Fruit fly (Drosophila melanogaster) whole organism: ENCODE results near the gene Acp32CD.

Experiments used
- CG8478 ChIP-seq: fragments of >200 bp; optimal IDR thresholded peaks from 2 replicates; lab custom pipeline; 2018; ENCODE audit warnings: inconsistent platforms
- Dll ChIP-seq: fragments of >200 bp; optimal IDR thresholded peaks from 2 replicates; lab custom pipeline; 2017
- EcR ChIP-seq, 2 experiments: fragments of >200 bp; optimal IDR thresholded peaks; 2 replicates each; lab custom pipeline; 2017; ENCODE audit warnings: missing biosample characterization in 2 of 2, missing genetic modification characterization in 2 of 2, missing genetic modification reagents in 2 of 2
- pan ChIP-seq: fragments of >200 bp; optimal IDR thresholded peaks from 2 replicates; lab custom pipeline; 2017
- psq ChIP-seq: fragments of >200 bp; optimal IDR thresholded peaks from 2 replicates; lab custom pipeline; 2017
- usp ChIP-seq: fragments of >200 bp; optimal IDR thresholded peaks from 2 replicates; lab custom pipeline; 2017; ENCODE audit warnings: missing biosample characterization, missing genetic modification characterization, mixed read lengths

Acp32CD gene

DNA sequence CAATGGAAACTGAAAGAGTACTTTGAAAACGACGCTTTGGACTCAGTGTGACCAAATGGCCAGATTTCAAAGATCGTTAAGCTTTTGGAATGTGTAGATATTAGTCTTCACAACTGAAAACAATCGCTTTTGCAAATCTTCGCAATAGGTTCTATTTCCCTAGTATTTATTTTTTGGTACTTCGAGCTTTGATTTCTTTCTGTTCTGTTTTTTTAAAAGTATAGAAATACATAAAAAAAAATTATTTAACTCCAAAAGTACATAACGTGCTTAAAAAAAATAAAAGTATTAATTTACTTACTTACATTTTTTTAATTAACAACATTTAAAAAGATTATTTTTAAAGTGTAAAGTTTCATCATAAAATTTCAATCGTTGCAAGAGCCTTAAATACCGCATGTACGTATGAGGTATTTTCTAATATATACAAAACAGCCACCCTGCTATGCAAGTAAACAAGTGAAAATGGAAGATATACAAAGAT is 28.0 kb upstream of the Acp32CD start, which contains the start of the genes piwi and CG12253:
TSS of gene piwi (minus strand) at position 51 of the 484 bp plus-strand sequence.
TSS of gene CG12253 (plus strand) at position 437 of the 484 bp plus-strand sequence.
- no peak for TF ChIP-seq pan (lab: Kevin White, UChicago)
- no peak for TF ChIP-seq CG8478 (lab: Kevin White, UChicago)
- no peak for TF ChIP-seq Dll
- no peak for TF ChIP-seq usp
- TF ChIP-seq psq (lab: Kevin White, UChicago): no peak
- no peak for TF ChIP-seq EcR (GFP tag; optimal IDR thresholded peaks at IDR 0.05; lab: Kevin White, UChicago)

DNA sequence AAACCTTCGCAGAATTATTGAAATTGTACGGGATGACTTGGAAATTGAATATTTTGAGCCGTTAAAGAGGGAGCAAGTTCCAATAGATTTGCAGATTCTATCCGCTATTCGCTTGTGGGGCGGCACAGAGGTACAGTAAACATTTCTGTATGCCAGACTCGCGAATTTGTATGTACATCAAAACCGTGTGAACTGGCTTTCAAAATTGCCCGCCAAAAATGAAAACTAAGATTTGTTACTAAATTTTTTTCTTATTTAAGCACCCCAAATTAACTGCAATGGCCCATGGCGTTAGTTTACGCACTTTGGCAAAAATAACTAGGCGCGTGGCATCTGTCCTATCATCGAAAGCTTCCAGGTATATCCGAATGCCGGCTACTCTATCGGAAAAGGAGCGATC is 27.4 kb upstream of the Acp32CD start:
- TF ChIP-seq psq (lab: Kevin White, UChicago) (no peak), CG8478 (lab: Kevin White, UChicago) (no peak), EcR (GFP tag; optimal IDR thresholded peaks at IDR 0.05; lab: Kevin White, UChicago) (no peak), Dll (no peak)

DNA sequence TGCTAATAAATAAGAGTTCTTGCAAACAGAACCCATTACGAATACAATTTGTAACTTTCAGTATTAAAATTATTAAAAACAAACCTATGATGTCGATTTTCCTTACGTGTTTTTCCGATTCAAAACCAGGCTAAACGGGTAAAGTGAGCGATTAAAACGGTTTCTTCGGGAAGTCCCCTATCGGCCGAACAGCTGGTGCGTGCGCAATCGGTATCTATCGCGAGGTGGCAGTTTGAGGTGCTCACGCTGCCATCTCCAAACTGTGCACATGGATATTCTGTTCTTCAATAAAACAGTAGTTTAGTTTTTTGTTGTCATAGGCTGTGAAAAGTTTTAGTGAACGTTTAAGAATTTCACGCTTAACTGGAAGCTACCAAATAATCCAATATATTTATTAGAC is 26.3 kb upstream of the Acp32CD start, which contains the start of gene TTLL4A:
TSS of gene TTLL4A (plus strand) at position 240 of the 400 bp plus-strand sequence.
- TF ChIP-seq Dll: no peak
- TF ChIP-seq EcR (GFP tag; optimal IDR thresholded peaks at IDR 0.05; lab: Kevin White, UChicago): no peak
- no peak for TF ChIP-seq psq (lab: Kevin White, UChicago)
- TF ChIP-seq pan (lab: Kevin White, UChicago): no peak
- no peak for TF ChIP-seq usp
- no peak for TF ChIP-seq CG8478 (lab: Kevin White, UChicago)

DNA sequence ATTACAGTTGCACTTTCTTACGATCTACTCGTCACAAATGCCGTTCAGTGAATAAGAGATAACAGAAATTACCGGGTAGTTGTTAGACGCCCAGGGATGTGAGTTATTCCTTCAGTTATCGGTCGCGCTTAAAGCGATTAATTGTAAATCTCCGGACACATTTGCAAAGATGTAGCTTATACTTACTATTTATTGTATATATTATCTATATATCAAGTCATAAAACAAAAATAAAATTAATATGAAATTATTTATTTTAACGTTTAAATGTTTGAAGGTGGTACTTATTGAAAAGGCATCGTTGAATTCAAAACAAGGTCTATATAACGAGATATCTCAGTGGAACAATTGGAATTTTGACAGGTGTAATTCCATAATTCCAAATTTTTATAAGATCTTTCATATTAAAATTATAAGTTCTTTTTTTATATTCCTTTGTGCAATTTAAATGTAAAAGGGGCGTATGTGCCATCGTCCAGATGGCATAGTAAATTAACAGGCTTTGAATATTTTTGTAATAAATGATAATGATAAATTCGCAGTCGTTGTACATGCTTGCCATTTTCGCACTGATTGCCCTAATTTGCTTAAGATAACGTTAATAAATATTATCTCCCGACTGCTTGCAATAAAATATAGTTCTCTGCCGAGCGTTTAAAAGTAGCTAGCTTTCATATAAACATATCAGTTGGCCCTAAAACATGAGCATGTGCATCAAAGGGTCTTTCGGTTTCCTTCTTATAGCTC is 13.9 kb upstream of the Acp32CD start, which contains the start of the genes aub and lectin-33A:
TSS of gene aub (minus strand) at position 101 of the 747 bp plus-strand sequence.
TSS of gene lectin-33A (plus strand) at position 697 of the 747 bp plus-strand sequence.
- TF ChIP-seq CG8478 (lab: Kevin White, UChicago): no peak
- TF ChIP-seq EcR (GFP tag; optimal IDR thresholded peaks at IDR 0.05; lab: Kevin White, UChicago): no peak
- no peak for TF ChIP-seq pan (lab: Kevin White, UChicago)
- no peak for TF ChIP-seq Dll
- no peak for TF ChIP-seq usp
- TF ChIP-seq psq (lab: Kevin White, UChicago): no peak

DNA sequence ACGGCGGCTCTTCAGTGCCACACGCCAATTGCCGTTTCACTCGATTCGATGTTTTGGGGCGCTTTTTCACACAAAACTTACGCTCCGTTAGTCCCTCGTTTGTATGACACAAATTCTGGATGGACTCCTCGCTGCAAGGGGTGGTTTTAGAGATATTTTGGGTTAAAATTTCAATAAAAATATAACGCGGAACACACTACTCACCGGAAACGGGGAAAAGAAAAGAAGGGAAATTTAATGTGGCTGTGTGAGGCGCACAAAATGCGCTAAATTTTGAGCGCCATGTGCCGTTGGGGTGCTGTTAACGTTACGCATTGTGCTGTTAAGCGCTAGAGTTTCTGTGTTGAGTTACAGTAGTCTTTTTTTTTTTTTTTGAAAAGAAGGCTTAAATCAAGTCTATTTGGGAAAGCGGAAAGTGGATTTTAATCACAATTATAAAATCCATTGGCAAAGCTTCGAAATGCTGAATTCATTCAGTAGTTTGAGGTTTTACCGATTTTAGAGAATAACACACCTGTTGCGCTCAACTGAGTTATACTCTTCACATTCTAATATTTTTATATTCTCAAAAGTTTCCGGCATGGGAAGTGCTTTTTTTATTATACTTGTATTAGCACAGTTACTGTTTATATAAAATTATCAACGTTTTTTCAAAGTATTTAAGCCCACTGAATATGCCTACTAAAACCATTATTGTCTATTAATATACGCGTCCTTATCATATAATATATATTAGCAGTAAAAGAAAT is 11.3 kb upstream of the Acp32CD start, which contains the start of gene RpL9:
TSS of gene RpL9 (minus strand) at position 265 of the 749 bp plus-strand sequence.
- TF ChIP-seq psq (lab: Kevin White, UChicago): no peak
- TF ChIP-seq pan (lab: Kevin White, UChicago): no peak
- TF ChIP-seq CG8478 (lab: Kevin White, UChicago): no peak
- no peak for TF ChIP-seq usp
- TF ChIP-seq EcR (GFP tag; optimal IDR thresholded peaks at IDR 0.05; lab: Kevin White, UChicago): no peak
- TF ChIP-seq Dll: no peak

DNA sequence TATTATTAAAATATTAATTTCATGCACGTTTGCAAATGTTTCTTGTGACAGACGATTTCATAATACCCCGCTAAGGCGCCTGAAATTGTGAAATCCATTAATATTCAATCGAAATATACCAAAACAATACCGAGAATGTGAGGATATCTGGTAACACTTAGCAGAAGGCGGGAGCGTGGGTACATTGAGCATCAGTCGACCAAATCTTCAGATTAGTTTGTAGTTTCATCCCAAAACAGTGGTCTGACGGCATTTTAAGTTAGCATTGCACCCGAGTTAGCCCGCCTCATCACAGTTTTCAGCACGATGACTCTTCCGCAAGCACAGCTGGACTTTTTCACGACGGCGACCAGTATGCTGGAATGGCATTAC is 10.8 kb upstream of the Acp32CD start, which contains the start of gene Nup154:
TSS of gene Nup154 (plus strand) at position 147 of the 372 bp plus-strand sequence.
- TF ChIP-seq CG8478 (lab: Kevin White, UChicago): no peak
- no peak for TF ChIP-seq psq (lab: Kevin White, UChicago)
- no peak for TF ChIP-seq Dll
- TF ChIP-seq pan (lab: Kevin White, UChicago): no peak
- TF ChIP-seq EcR (GFP tag; optimal IDR thresholded peaks at IDR 0.05; lab: Kevin White, UChicago): no peak
- TF ChIP-seq usp: no peak

DNA sequence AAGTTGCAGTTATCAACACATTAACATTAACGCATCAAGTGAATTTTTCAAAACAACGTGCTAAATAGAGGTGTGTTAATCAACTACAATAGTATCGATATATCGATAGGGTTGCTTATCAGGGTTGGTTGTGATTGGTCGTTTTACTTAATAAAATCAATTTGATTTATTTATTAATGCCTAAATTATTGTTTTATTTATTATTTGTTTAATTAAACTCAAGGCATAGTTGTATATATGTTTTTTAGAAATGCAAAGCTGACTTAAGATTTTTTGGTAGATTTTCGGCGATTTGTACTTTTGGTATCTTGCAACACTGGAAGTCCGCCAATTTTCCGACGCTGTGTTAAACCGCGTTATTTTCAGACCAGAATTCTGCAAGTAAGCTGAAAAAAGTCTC is 4.4 kb upstream of the Acp32CD start, which contains the start of the genes Art8 and dUTPase:
TSS of gene Art8 (minus strand) at position 88 of the 400 bp plus-strand sequence.
TSS of gene dUTPase (plus strand) at position 314 of the 400 bp plus-strand sequence.
- TF ChIP-seq EcR (GFP tag; optimal IDR thresholded peaks at IDR 0.05; lab: Kevin White, UChicago) (no peak), pan (lab: Kevin White, UChicago) (no peak)

DNA sequence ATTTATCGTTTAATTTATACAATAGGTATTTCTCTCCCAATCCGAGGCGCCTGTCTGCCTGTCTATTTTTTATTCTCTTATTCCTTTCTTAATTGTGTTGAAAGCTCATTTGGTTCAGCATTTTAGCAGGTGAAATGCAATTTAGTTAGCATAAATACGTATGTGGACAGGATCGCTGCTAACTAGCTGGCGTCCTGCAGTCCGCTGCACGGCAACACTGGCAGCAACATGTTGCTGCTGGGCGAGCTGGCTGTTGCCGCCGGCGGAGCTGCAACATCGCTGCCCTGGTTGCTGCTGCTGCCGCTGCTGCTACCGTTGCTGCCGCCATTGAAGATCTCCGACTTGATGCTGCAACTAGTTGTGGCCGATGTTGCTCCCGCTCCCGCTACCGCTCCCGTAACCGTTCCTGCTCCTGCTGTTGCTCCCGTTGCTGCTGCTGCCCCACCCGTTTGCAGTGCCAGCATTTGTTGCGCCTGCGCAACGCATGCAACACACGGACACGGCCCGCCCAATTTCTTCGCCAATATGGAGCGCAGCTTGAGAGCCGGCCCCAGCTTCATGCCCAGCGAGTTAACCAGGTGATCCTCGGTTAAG is 1.3 kb upstream of the Acp32CD start:
- TF ChIP-seq CG8478 (lab: Kevin White, UChicago) (no peak), usp (no peak), EcR (GFP tag; optimal IDR thresholded peaks at IDR 0.05; lab: Kevin White, UChicago) (no peak), psq (lab: Kevin White, UChicago) (no peak), Dll (no peak), pan (lab: Kevin White, UChicago) (no peak)

DNA sequence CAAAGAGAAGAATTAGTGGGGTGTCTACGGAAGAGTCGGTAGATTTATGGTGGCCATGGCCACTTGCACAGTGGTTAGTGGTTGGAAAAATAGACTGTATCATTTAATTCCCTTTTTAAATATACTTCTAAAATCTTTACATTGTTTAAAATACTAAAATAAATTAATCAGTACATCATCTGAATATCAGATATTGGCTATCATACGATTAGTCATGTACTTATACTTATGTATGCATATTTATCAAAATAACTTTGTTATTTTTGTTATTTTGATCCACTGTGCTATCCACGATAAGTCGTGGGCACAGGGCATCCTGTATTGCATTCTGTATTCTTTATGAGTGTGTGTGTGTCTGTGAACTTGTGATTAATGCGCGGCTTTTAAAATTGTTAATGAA is 749 bp upstream of the Acp32CD start:
- TF ChIP-seq EcR (GFP tag; optimal IDR thresholded peaks at IDR 0.05; lab: Kevin White, UChicago): no peak
- TF ChIP-seq CG8478 (lab: Kevin White, UChicago): no peak
- no peak for TF ChIP-seq psq (lab: Kevin White, UChicago)
- no peak for TF ChIP-seq pan (lab: Kevin White, UChicago)

DNA sequence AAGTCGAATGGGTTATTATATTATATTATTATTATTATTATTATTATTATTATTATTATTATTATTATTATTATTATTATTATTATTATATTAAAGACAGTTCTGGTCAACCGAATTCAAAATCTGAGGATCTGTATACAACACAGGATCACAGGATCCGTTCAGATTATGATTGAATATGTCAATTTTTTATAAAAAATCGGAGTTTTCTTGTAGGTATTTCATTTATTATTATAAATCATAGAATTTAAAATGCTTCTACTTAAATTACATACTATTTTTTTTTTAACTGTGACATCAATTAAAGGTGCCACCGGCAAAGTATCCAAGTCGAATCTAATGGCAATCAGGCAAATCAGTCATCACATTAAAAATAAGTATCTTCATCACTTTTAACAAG is 1.3 kb downstream of the Acp32CD start, which contains the start of gene CG14913:
TSS of gene CG14913 (plus strand) at position 301 of the 400 bp plus-strand sequence.
- TF ChIP-seq CG8478 (lab: Kevin White, UChicago) (no peak), Dll (no peak), EcR (GFP tag; optimal IDR thresholded peaks at IDR 0.05; lab: Kevin White, UChicago) (no peak), pan (lab: Kevin White, UChicago) (no peak), psq (lab: Kevin White, UChicago) (no peak), usp (no peak)

DNA sequence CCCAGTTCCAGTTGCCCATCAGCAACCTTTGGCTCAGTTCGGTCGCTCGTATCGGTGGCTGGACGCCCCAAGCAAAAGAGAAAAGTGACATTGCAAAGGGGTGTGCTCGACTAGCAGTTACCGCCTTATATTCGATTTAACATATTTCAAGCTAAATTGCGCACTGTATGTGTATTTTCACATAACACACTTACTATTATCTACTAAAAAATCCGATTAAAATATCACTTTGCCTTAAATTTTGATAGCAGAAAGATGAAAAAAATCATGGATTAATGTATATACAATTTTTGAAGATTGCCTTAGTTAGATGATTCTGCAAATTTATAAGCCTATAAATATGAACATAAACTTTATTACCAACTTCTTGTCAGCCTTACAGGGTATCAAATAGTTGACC is 6.2 kb downstream of the Acp32CD start:
- TF ChIP-seq pan (lab: Kevin White, UChicago) (peak; percentile 78), Dll (no peak)
